Fruit fly (Drosophila melanogaster): ENCODE data around the gene CG2150.
A peak's percentile ranks its signal among the peaks of the same experiment; 100 is the strongest.

DNA sequence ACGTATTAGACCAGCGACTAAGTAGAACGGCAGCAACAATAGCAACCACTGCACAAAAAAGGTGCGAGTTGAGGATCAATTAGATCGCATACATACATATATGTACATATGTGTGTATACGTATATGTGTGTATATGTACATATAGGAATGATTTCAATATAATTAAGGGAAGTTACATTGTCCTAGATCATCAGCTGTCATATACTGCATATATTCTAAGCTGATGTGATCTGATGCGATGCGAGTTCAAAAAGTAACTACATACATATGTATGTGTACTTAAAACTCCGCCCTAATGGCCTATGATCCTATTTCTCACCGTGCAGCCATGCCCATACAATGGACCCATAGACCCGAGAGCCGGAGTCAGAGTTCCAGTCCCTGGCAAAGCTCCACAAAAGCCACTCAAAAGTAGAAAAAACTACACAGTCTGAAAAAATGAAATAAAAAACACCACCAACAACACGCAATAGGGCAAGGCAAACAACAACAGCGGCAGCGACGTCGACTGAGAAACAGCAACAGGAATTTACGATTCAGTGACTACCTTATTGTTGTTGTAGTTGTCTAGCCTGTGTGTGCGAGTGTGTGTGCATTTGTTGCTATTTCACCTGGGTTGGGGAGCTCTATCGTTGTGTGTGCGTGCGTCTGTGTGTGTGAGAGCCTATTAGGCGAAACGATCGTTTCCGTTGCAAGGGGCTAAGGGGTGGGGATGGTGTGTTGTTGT is 41.2 kb downstream of the CG2150 start:
- TF ChIP-seq Mnt (GFP tag; optimal IDR thresholded peaks at IDR 0.05) (no peak), CG7045 (GFP tag; optimal IDR thresholded peaks at IDR 0.05) (no peak), toe (GFP tag; optimal IDR thresholded peaks at IDR 0.05) (peak; percentile 39), CG33017 (tag; optimal IDR thresholded peaks at IDR 0.05) (no peak), tj (GFP tag; optimal IDR thresholded peaks at IDR 0.05) (no peak), CG7101 (tag; optimal IDR thresholded peaks at IDR 0.05) (no peak), CG14711 (tag; optimal IDR thresholded peaks at IDR 0.05) (no peak), ovo (GFP tag; optimal IDR thresholded peaks at IDR 0.05) (peak; percentile 7), kay (GFP tag; ENCODE audit: borderline replicate concordance) (no peak), CG12768 (GFP tag; optimal IDR thresholded peaks at IDR 0.05) (no peak), CG1620 (GFP tag; optimal IDR thresholded peaks at IDR 0.05) (no peak)

Data from whole organism, adult.